Fruit fly (Drosophila melanogaster): Measurements from ENCODE around the gene Galk.

Gene Galk

DNA sequence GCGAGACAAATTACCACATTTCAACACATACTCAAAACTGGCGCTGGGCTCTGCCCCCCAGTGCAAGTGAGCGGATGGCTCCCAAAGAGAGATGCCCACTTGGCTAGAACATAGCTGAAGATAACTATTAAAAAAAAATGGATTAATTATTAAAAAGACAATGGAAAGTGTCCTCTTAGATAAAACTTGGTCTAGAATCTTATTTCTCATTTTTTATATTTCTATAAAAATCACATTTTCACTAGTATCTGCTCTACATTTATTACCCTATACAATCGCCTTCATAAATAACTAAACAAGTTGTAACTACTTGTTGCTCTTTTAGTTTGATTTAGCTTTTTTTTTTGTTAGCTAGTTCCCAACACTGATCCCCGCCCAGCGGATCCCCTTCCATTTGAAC lies 47.0 kb upstream of the Galk start (continued):
- TF ChIP-seq mld (GFP tag; IDR thresholded peaks at IDR 0.05; ENCODE audit: partially characterized antibody) = no peak
- 0 out of 2 replicates have a peak, but pooled peaks have one; percentile 31 for TF ChIP-seq CG6689 (GFP tag; IDR thresholded peaks at IDR 0.05)
- no peak for TF ChIP-seq YL-1 (GFP tag; optimal IDR thresholded peaks at IDR 0.05)
- no peak for TF ChIP-seq HLHmδ (GFP tag; optimal IDR thresholded peaks at IDR 0.05)
- TF ChIP-seq Hr51 (GFP tag; optimal IDR thresholded peaks at IDR 0.05) = peak in 1 of 2 experiments; percentile 42
- TF ChIP-seq HLH54F (GFP tag; optimal IDR thresholded peaks at IDR 0.05) = no peak
- TF ChIP-seq knrl (GFP tag; IDR thresholded peaks at IDR 0.05; ENCODE audit: partially characterized antibody) = no peak
- TF ChIP-seq vvl (GFP tag; IDR thresholded peaks at IDR 0.05) = 0 out of 2 replicates have a peak, but pooled peaks have one; percentile 15
- no peak for TF ChIP-seq NFAT (GFP tag; IDR thresholded peaks at IDR 0.05)
- no peak for TF ChIP-seq maf-S (GFP tag; optimal IDR thresholded peaks at IDR 0.05)
- peak; percentile 54; the same call in 1 of the 2 replicates for TF ChIP-seq Xrp1 (GFP tag; IDR thresholded peaks at IDR 0.05)
- no peak for TF ChIP-seq en (GFP tag; optimal IDR thresholded peaks at IDR 0.05)
- TF ChIP-seq HHEX (GFP tag; optimal IDR thresholded peaks at IDR 0.05) = no peak
- TF ChIP-seq jigr1 (GFP tag; IDR thresholded peaks at IDR 0.05) = no peak
- no peak for TF ChIP-seq CG1647 (GFP tag; optimal IDR thresholded peaks at IDR 0.05)
- no peak for TF ChIP-seq trh (GFP tag; optimal IDR thresholded peaks at IDR 0.05)
- TF ChIP-seq CG8281 (tag; optimal IDR thresholded peaks at IDR 0.05) = no peak
- no peak for TF ChIP-seq repo (GFP tag; optimal IDR thresholded peaks at IDR 0.05)
- peak; percentile 56 for TF ChIP-seq row (GFP tag; IDR thresholded peaks at IDR 0.05)
- no peak for TF ChIP-seq CG32532 (GFP tag; IDR thresholded peaks at IDR 0.05)
- TF ChIP-seq CG15601 (tag; optimal IDR thresholded peaks at IDR 0.05) = no peak
- TF ChIP-seq ssp (GFP tag; IDR thresholded peaks at IDR 0.05) = no peak
- peak; percentile 42 for TF ChIP-seq nmo (GFP tag; optimal IDR thresholded peaks at IDR 0.05)
- no peak for TF ChIP-seq stc (GFP tag; IDR thresholded peaks at IDR 0.05)
- no peak for TF ChIP-seq sd (tag; optimal IDR thresholded peaks at IDR 0.05)
- TF ChIP-seq crol (GFP tag; IDR thresholded peaks at IDR 0.05) = no peak
- TF ChIP-seq toy (GFP tag; IDR thresholded peaks at IDR 0.05) = no peak
- TF ChIP-seq CG1529 (GFP tag; optimal IDR thresholded peaks at IDR 0.05) = no peak
- peak; percentile 32 for TF ChIP-seq Sox102F (GFP tag; optimal IDR thresholded peaks at IDR 0.05)
- TF ChIP-seq CG33213 (GFP tag; optimal IDR thresholded peaks at IDR 0.05) = no peak
- TF ChIP-seq lola (GFP tag; optimal IDR thresholded peaks at IDR 0.05) = peak in 1 of 3 experiments; percentile 45
- TF ChIP-seq B-H1 (GFP tag; IDR thresholded peaks at IDR 0.05) = no peak

- TF ChIP-seq z (GFP tag; IDR thresholded peaks at IDR 0.05) (no peak), CG7271 (tag; optimal IDR thresholded peaks at IDR 0.05) (peak; percentile 87), zen (tag; optimal IDR thresholded peaks at IDR 0.05) (peak; percentile 99), CG12942 (GFP tag; optimal IDR thresholded peaks at IDR 0.05) (no peak), cad (GFP tag; optimal IDR thresholded peaks at IDR 0.05) (peak; percentile 99), CG11696 (GFP tag; IDR thresholded peaks at IDR 0.05) (no peak), twi (tag; optimal IDR thresholded peaks at IDR 0.05) (peak; percentile 42), Ets65A (GFP tag) (peak; percentile 57), tll (GFP tag; optimal IDR thresholded peaks at IDR 0.05) (peak in 1 of 2 experiments; percentile 98), CG8924 (tag; optimal IDR thresholded peaks at IDR 0.05) (no peak), Kr (GFP tag; optimal IDR thresholded peaks at IDR 0.05) (peak; percentile 50), btn (GFP tag; optimal IDR thresholded peaks at IDR 0.05) (no peak), CG15479 (GFP tag; optimal IDR thresholded peaks at IDR 0.05) (peak; percentile 55), Med (GFP tag) (peak; percentile 48)
Observed at dm6 chr3L:9029183-9029789, 43.4 kb upstream of the Galk start.
